Worm (Caenorhabditis elegans): Measurements from ENCODE around the gene K08F8.7.

DNA sequence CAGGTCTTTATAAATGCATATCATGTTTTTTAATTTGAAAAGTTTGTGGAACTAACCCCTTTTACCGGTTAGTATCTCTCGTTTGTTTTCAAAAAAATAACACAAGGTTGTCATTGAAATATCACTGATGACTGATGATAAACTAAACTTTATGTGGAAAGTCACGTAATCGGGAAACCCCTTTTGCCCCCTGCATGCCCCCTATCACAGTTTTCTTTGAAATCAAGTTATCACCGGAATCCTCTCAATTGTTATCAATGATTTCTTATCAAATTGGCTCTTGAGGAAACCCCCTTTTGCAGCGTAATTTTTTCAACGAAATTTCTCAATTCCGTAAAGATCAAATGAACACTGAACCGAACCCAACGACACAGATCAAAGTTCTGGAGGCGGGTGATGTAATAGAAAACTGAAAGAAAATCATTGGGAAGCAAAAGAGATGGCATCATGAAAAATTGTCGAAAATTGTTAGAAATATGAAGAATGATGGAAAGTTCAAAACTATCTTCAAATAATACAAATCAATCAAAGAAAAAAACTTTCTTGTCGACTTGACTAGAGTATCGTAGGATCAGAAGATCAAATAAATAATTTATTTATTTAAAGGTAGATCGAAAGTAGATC is 14.7 kb downstream of the K08F8.7 start:
- no peak for TF ChIP-seq snpc-4 (tag; optimal IDR thresholded peaks at IDR 0.05)
- no peak for TF ChIP-seq efl-3 (GFP tag; optimal IDR thresholded peaks at IDR 0.05)
